Fruit fly (Drosophila melanogaster) whole organism, adult: ENCODE data around the gene Gr33a.
A peak's percentile ranks its signal among the peaks of the same experiment; 100 is the strongest.

ENCODE experiments used
- CG11617 ChIP-seq: fragments of 200-800 bp; sonication (Bioruptor generic); optimal IDR thresholded peaks from 2 replicates; lab custom pipeline; 2017; ENCODE audit warnings: mild to moderate bottlenecking, missing biosample characterization, missing genetic modification reagents, missing genetic modification characterization
- CG12768 ChIP-seq: fragments of 200-800 bp; sonication (Bioruptor generic); optimal IDR thresholded peaks from 2 replicates; lab custom pipeline; 2017; ENCODE audit warnings: missing biosample characterization, missing genetic modification characterization, mild to moderate bottlenecking, moderate library complexity, missing genetic modification reagents
- CG14711 ChIP-seq: fragments of 200-800 bp; sonication (Bioruptor generic); optimal IDR thresholded peaks from 2 replicates; lab custom pipeline; 2018; ENCODE audit warnings: missing biosample characterization, mild to moderate bottlenecking, missing genetic modification characterization, moderate library complexity
- CG1620 ChIP-seq: fragments of 200-800 bp; sonication (Bioruptor generic); optimal IDR thresholded peaks from 2 replicates; lab custom pipeline; 2016; ENCODE audit warnings: missing biosample characterization, missing genetic modification characterization
- CG33017 ChIP-seq: fragments of 200-800 bp; sonication (Bioruptor generic); optimal IDR thresholded peaks from 2 replicates; lab custom pipeline; 2018; ENCODE audit warnings: missing biosample characterization, mild to moderate bottlenecking, missing genetic modification characterization, moderate library complexity
- CG5204 ChIP-seq: fragments of 200-800 bp; sonication (Bioruptor generic); optimal IDR thresholded peaks from 2 replicates; lab custom pipeline; 2016; ENCODE audit warnings: missing biosample characterization, missing genetic modification characterization
- CG7045 ChIP-seq: fragments of 200-800 bp; sonication (Bioruptor generic); optimal IDR thresholded peaks from 2 replicates; lab custom pipeline; 2017; ENCODE audit warnings: missing biosample characterization, mild to moderate bottlenecking, missing genetic modification characterization
- CG7101 ChIP-seq: fragments of 200-800 bp; sonication (Bioruptor generic); optimal IDR thresholded peaks from 2 replicates; lab custom pipeline; 2018; ENCODE audit warnings: missing biosample characterization, mild to moderate bottlenecking, missing genetic modification characterization, moderate library complexity
- Clk ChIP-seq: fragments of 200-800 bp; sonication (Bioruptor generic); optimal IDR thresholded peaks from 2 replicates; lab custom pipeline; 2017; ENCODE audit warnings: missing biosample characterization, missing genetic modification characterization
- Crg-1 ChIP-seq: fragments of 200-800 bp; sonication (Bioruptor generic); optimal IDR thresholded peaks from 2 replicates; lab custom pipeline; 2016; ENCODE audit warnings: missing biosample characterization, missing genetic modification characterization
- Hr96 ChIP-seq: fragments of 200-800 bp; sonication (Bioruptor generic); optimal IDR thresholded peaks from 2 replicates; lab custom pipeline; 2016; ENCODE audit warnings: missing biosample characterization, missing genetic modification characterization
- Mnt ChIP-seq: fragments of 200-800 bp; sonication (Bioruptor generic); optimal IDR thresholded peaks from 2 replicates; lab custom pipeline; 2016; ENCODE audit warnings: missing biosample characterization, mild to moderate bottlenecking, missing genetic modification characterization
- bab1 ChIP-seq: fragments of 200-800 bp; sonication (Bioruptor generic); optimal IDR thresholded peaks from 3 replicates; lab custom pipeline; 2019; ENCODE audit warnings: missing biosample characterization, mild to moderate bottlenecking, missing genetic modification characterization, moderate library complexity
- cic ChIP-seq: fragments of 200-800 bp; sonication (Bioruptor generic); optimal IDR thresholded peaks from 2 replicates; lab custom pipeline; 2017; ENCODE audit warnings: missing biosample characterization, mild to moderate bottlenecking, missing genetic modification characterization, moderate library complexity
- cnc ChIP-seq, 2 experiments: fragments of >200 bp; optimal IDR thresholded peaks; 2 replicates each; lab custom pipeline; 2017
- kay ChIP-seq: fragments of 200-800 bp; sonication (Bioruptor generic); peaks from one replicate; lab custom pipeline; 2016; ENCODE audit warnings: missing biosample characterization, missing genetic modification characterization, borderline replicate concordance
- ovo ChIP-seq: fragments of 200-800 bp; sonication (Bioruptor generic); optimal IDR thresholded peaks from 2 replicates; lab custom pipeline; 2016; ENCODE audit warnings: missing biosample characterization, missing genetic modification characterization
- pad ChIP-seq: fragments of 200-800 bp; sonication (Bioruptor generic); optimal IDR thresholded peaks from 3 replicates; lab custom pipeline; 2017; ENCODE audit warnings: missing biosample characterization, missing genetic modification characterization, mild to moderate bottlenecking, moderate library complexity, missing genetic modification reagents
- tj ChIP-seq: fragments of 200-800 bp; sonication (Bioruptor generic); optimal IDR thresholded peaks from 3 replicates; lab custom pipeline; 2017; ENCODE audit warnings: missing biosample characterization, mild to moderate bottlenecking, missing genetic modification characterization, moderate library complexity
- toe ChIP-seq: fragments of 200-800 bp; sonication (Bioruptor generic); optimal IDR thresholded peaks from 2 replicates; lab custom pipeline; 2016; ENCODE audit warnings: missing biosample characterization, missing genetic modification characterization

Gr33a gene

DNA sequence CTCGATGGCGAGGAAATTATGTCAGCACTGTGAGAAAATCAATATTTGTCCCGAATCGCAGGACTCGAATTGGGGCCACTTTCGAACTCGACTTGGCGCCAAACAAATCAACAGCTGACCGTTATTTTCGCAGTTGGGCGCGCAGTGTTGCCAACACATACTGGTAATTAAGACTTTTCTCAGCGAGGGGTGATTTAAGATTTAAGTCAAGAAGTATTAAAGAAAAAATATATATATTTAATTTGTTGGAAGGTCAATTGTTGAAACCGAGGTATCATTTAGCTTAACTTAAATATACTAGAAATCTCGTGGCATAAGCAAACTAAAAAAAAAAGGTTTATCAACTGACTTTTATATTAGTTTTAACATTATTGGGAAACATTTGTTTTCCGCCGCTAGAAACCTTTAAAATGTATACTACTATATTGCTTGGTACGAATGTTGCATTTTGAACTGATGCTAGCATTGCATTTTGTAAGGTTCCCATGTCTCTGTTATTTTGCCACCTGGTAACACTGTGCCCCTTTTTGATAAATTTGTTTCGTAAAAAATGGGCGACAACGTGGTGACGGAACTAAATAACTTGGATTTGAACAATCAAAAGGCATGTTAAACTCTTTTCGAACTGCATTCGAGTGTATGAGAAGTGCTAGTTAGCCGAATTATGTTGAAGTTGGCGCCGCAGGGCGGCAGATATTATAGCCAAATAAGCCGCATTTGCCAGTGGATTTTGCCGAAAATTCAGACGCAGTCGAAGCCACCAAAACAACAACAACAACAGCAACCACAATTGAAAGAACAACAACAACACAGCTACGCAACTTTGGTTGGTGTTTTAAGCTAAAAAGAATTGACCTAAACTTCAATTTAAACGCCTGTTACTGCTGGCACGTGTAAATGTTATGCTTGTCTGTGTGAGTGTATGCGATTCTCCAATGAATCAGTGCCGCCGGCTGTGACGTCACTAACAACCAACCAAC is 34.3 kb upstream of the Gr33a start, which contains the start of the genes Patsas and ThrRS:
TSS of gene Patsas (minus strand) at position 55 of the 980 bp plus-strand sequence.
TSS of gene ThrRS (plus strand) at position 521 of the 980 bp plus-strand sequence.
- TF ChIP-seq cnc (optimal IDR thresholded peaks at IDR 0.05; lab: Kevin White, UChicago) (no peak), CG1620 (GFP tag; lab: Kevin White, UChicago) (peak; percentile 70), CG7101 (tag; lab: Kevin White, UChicago) (peak; percentile 80), CG14711 (tag; lab: Kevin White, UChicago) (peak; percentile 86), Clk (GFP tag; lab: Kevin White, UChicago) (peak; percentile 39), CG7045 (GFP tag; lab: Kevin White, UChicago) (peak; percentile 89), bab1 (GFP tag; lab: Kevin White, UChicago) (peak; percentile 50), cic (GFP tag; lab: Kevin White, UChicago) (peak; percentile 39), CG11617 (peak; percentile 76), tj (peak; percentile 67), Mnt (GFP tag; lab: Kevin White, UChicago) (peak; percentile 87), Hr96 (GFP tag; lab: Kevin White, UChicago) (peak; percentile 66), kay (GFP tag; lab: Kevin White, UChicago) (no peak), toe (peak; percentile 84), CG12768 (GFP tag; lab: Kevin White, UChicago) (peak; percentile 77), ovo (GFP tag; lab: Kevin White, UChicago) (peak; percentile 51), CG5204 (no peak), pad (GFP tag; lab: Kevin White, UChicago) (peak; percentile 69), Crg-1 (GFP tag; lab: Kevin White, UChicago) (peak; percentile 23), CG33017 (tag; lab: Kevin White, UChicago) (peak; percentile 72)

dm6 chr2L:12107087-12107486 is 30.7 kb upstream of the Gr33a start:
- TF ChIP-seq tj (no peak), cic (GFP tag; lab: Kevin White, UChicago) (peak; percentile 26), CG5204 (no peak), CG11617 (no peak), toe (no peak), CG7101 (tag; lab: Kevin White, UChicago) (no peak), cnc (optimal IDR thresholded peaks at IDR 0.05; lab: Kevin White, UChicago) (no peak), kay (GFP tag; lab: Kevin White, UChicago) (peak; percentile 96), Mnt (GFP tag; lab: Kevin White, UChicago) (peak; percentile 6)

DNA sequence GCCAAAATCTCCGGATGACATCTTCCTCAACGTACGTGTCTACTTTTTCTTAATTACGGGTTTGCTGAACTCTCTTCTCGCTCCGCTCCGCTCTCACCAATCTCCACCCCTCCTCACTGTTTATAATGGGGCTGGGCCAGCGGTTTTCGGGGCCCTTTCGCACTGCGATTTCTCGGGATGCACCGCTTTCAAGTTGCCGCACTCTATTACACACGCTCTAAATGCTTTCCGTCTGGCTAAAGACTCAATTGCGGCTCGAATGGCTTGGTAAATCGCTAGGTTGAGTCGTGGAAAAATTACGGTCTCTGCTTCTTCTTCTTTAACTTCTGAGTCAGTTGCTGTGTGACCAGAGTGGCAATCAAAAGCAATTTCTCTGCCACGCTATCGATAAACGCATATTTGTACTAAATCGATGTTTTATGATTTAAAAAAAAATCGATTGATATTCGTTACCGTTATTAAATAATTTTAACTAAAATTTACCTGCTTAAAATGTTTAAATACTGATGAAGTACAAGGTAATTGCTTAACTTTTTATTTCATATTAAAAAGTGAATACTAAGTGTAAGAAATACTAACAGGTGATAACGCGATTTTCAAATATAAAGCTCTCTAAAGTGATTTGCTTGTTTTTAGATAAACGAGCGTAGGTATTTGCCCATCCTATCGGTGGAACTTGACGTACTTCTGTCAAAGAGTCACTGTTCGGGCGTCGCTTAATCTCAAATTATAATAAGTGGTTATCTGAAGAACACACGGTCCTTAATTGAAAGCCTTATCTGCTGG is 28.8 kb upstream of the Gr33a start, which contains the start of the genes Rab6 and Phae1:
TSS of gene Rab6 (minus strand) at position 338 of the 786 bp plus-strand sequence.
TSS of gene Phae1 (plus strand) at position 639 of the 786 bp plus-strand sequence.
- TF ChIP-seq kay (GFP tag; lab: Kevin White, UChicago) (peak; percentile 95), CG7101 (tag; lab: Kevin White, UChicago) (peak; percentile 3), toe (no peak), pad (GFP tag; lab: Kevin White, UChicago) (peak; percentile 47), tj (peak; percentile 17), bab1 (GFP tag; lab: Kevin White, UChicago) (peak; percentile 50)

DNA sequence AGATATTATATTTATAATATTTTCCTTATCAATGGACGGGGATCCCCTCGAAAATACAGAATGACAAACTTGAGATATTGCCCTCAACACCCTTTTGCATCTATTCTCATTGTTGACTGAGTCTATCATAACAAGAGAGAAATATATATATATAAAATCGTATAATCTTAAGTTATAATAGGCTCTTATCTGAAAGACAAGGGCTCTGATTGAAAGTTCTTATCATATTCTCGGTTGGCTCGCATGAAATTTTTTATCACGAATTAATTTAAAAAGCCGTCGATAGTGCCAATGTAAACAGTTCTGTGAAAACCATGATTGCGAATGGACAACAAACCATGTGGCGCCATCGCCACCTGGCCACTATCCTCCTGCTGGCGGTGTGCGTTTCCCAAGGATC is 27.0 kb upstream of the Gr33a start, which contains the start of gene Phae2:
TSS of gene Phae2 (plus strand) at position 301 of the 400 bp plus-strand sequence.
- TF ChIP-seq CG7101 (tag; lab: Kevin White, UChicago) = no peak
- no peak for TF ChIP-seq CG5204
- TF ChIP-seq cic (GFP tag; lab: Kevin White, UChicago) = no peak
- TF ChIP-seq ovo (GFP tag; lab: Kevin White, UChicago) = no peak
- no peak for TF ChIP-seq Crg-1 (GFP tag; lab: Kevin White, UChicago)
- TF ChIP-seq Clk (GFP tag; lab: Kevin White, UChicago) = no peak
- TF ChIP-seq kay (GFP tag; lab: Kevin White, UChicago) = no peak
- no peak for TF ChIP-seq bab1 (GFP tag; lab: Kevin White, UChicago)
- no peak for TF ChIP-seq CG11617
- TF ChIP-seq CG12768 (GFP tag; lab: Kevin White, UChicago) = no peak
- TF ChIP-seq pad (GFP tag; lab: Kevin White, UChicago) = no peak
- no peak for TF ChIP-seq toe

dm6 chr2L:12112943-12113557 is 24.8 kb upstream of the Gr33a start:
- TF ChIP-seq bab1 (GFP tag; lab: Kevin White, UChicago) (no peak), CG14711 (tag; lab: Kevin White, UChicago) (no peak), CG1620 (GFP tag; lab: Kevin White, UChicago) (no peak), cnc (optimal IDR thresholded peaks at IDR 0.05; lab: Kevin White, UChicago) (no peak), kay (GFP tag; lab: Kevin White, UChicago) (no peak), CG33017 (tag; lab: Kevin White, UChicago) (no peak), ovo (GFP tag; lab: Kevin White, UChicago) (no peak), Clk (GFP tag; lab: Kevin White, UChicago) (no peak)
